Fruit fly (Drosophila melanogaster) whole organism, embryonic: Measurements from ENCODE around the gene CG8281.
A peak's percentile ranks its signal among the peaks of the same experiment; 100 is the strongest.

Experiments
- ATbp ChIP-seq: fragments of 200-800 bp; sonication (Bioruptor generic); optimal IDR thresholded peaks from 2 replicates; lab custom pipeline; 2017; ENCODE audit warnings: missing biosample characterization, mild to moderate bottlenecking, missing genetic modification characterization, missing genetic modification reagents
- Awh ChIP-seq: fragments of 200-800 bp; sonication (Bioruptor generic); IDR thresholded peaks from 2 replicates; pipeline ENCODE4, ENCODE4 v1.3.6; 2022; ENCODE audit warnings: missing biosample characterization, missing genetic modification characterization
- CG10959 ChIP-seq: fragments of 200-800 bp; sonication (Bioruptor generic); IDR thresholded peaks from 2 replicates; pipeline ENCODE4 v1.3.6; 2022; ENCODE audit warnings: missing biosample characterization, missing genetic modification characterization
- CG11085 ChIP-seq: fragments of 200-800 bp; sonication (Bioruptor generic); IDR thresholded peaks from 2 replicates; pipeline ENCODE4 v1.3.6; 2022; ENCODE audit warnings: missing biosample characterization, missing genetic modification characterization
- CG13624 ChIP-seq: fragments of 200-800 bp; sonication (Bioruptor generic); optimal IDR thresholded peaks from 2 replicates; lab custom pipeline; 2016; ENCODE audit warnings: missing biosample characterization, missing genetic modification characterization
- CG14667 ChIP-seq: fragments of 200-800 bp; sonication (Bioruptor generic); IDR thresholded peaks from 2 replicates; pipeline ENCODE4 v1.3.6; 2022; ENCODE audit warnings: missing biosample characterization, missing genetic modification characterization
- CG1602 ChIP-seq: fragments of 200-800 bp; sonication (Bioruptor generic); optimal IDR thresholded peaks from 3 replicates; lab custom pipeline; 2016; ENCODE audit warnings: missing biosample characterization, missing genetic modification characterization
- CG17186 ChIP-seq: fragments of 200-800 bp; sonication (Bioruptor generic); optimal IDR thresholded peaks from 3 replicates; lab custom pipeline; 2017; ENCODE audit warnings: missing biosample characterization, missing genetic modification reagents, missing genetic modification characterization
- CG17802 ChIP-seq: fragments of 200-800 bp; sonication (Bioruptor generic); optimal IDR thresholded peaks from 2 replicates; lab custom pipeline; 2018; ENCODE audit warnings: missing biosample characterization, mild to moderate bottlenecking, missing genetic modification characterization, moderate library complexity
- CG18764 ChIP-seq: fragments of 200-800 bp; sonication (Bioruptor generic); optimal IDR thresholded peaks from 3 replicates; lab custom pipeline; 2016; ENCODE audit warnings: missing biosample characterization, missing genetic modification characterization
- CG2202 ChIP-seq: fragments of 200-800 bp; sonication (Bioruptor generic); optimal IDR thresholded peaks from 2 replicates; lab custom pipeline; 2018; ENCODE audit warnings: missing biosample characterization, mild to moderate bottlenecking, missing genetic modification characterization
- CG30403 ChIP-seq: fragments of 200-800 bp; sonication (Bioruptor generic); optimal IDR thresholded peaks from 3 replicates; lab custom pipeline; 2016; ENCODE audit warnings: missing biosample characterization, missing genetic modification characterization
- CG31365 ChIP-seq: fragments of 200-800 bp; sonication (Bioruptor generic); optimal IDR thresholded peaks from 2 replicates; lab custom pipeline; 2018; ENCODE audit warnings: missing biosample characterization, mild to moderate bottlenecking, missing genetic modification characterization
- CG32532 ChIP-seq: fragments of 200-800 bp; sonication (Bioruptor generic); IDR thresholded peaks from 2 replicates; pipeline ENCODE4 v1.3.6; 2022; ENCODE audit warnings: missing biosample characterization, missing genetic modification characterization
- CG4820 ChIP-seq: fragments of 200-800 bp; sonication (Bioruptor generic); optimal IDR thresholded peaks from 3 replicates; lab custom pipeline; 2016; ENCODE audit warnings: missing biosample characterization, missing genetic modification characterization
- CG7271 ChIP-seq: fragments of 200-800 bp; sonication (Bioruptor generic); optimal IDR thresholded peaks from 2 replicates; lab custom pipeline; 2018; ENCODE audit warnings: missing biosample characterization, mild to moderate bottlenecking, missing genetic modification characterization, moderate library complexity
- CG7987 ChIP-seq: fragments of 200-800 bp; sonication (Bioruptor generic); optimal IDR thresholded peaks from 2 replicates; lab custom pipeline; 2018; ENCODE audit warnings: missing biosample characterization, mild to moderate bottlenecking, missing genetic modification characterization, moderate library complexity
- CG9609 ChIP-seq: fragments of 200-800 bp; sonication (Bioruptor generic); optimal IDR thresholded peaks from 3 replicates; lab custom pipeline; 2016; ENCODE audit warnings: missing biosample characterization, missing genetic modification characterization
- D ChIP-seq, 2 experiments: fragments of 200-800 bp in 1 of 2; fragments of >200 bp in 1 of 2; sonication (Bioruptor generic) in 1 of 2; optimal IDR thresholded peaks; 2 replicates in 1 of 2; 3 replicates in 1 of 2; lab custom pipeline; 2017; ENCODE audit warnings: mild to moderate bottlenecking in 1 of 2, missing biosample characterization in 1 of 2, missing genetic modification characterization in 1 of 2, missing genetic modification reagents in 1 of 2
- Dip3 ChIP-seq: fragments of 200-800 bp; sonication (Bioruptor generic); optimal IDR thresholded peaks from 3 replicates; lab custom pipeline; 2016; ENCODE audit warnings: missing biosample characterization, missing genetic modification characterization
- HLH4C ChIP-seq: fragments of 200-800 bp; sonication (Bioruptor generic); IDR thresholded peaks from 3 replicates; pipeline ENCODE4 v1.3.6; 2022; ENCODE audit warnings: missing biosample characterization, missing genetic modification characterization; ENCODE audit not compliant: partially characterized antibody
- Hmr ChIP-seq: fragments of 200-800 bp; sonication (Bioruptor generic); optimal IDR thresholded peaks from 3 replicates; lab custom pipeline; 2017; ENCODE audit warnings: mild to moderate bottlenecking, missing biosample characterization, missing genetic modification reagents, missing genetic modification characterization
- Hr51 ChIP-seq, 2 experiments: fragments of 200-800 bp; sonication (Bioruptor generic); optimal IDR thresholded peaks; 2 replicates in 1 of 2; 3 replicates in 1 of 2; lab custom pipeline; 2016 to 2018; ENCODE audit warnings: missing biosample characterization in 2 of 2, missing genetic modification characterization in 2 of 2, mild to moderate bottlenecking in 1 of 2, moderate library complexity in 1 of 2
- Lim3 ChIP-seq: fragments of 200-800 bp; sonication (Bioruptor generic); IDR thresholded peaks from 2 replicates; pipeline ENCODE4 v1.3.6; 2022; ENCODE audit warnings: missing biosample characterization, missing genetic modification characterization
- MTF-1 ChIP-seq: fragments of 200-800 bp; sonication (Bioruptor generic); optimal IDR thresholded peaks from 2 replicates; lab custom pipeline; 2018; ENCODE audit warnings: missing biosample characterization, mild to moderate bottlenecking, missing genetic modification characterization, borderline replicate concordance
- NFAT ChIP-seq: fragments of 200-800 bp; sonication (Bioruptor generic); IDR thresholded peaks from 2 replicates; pipeline ENCODE4 v1.3.6; 2022; ENCODE audit warnings: missing biosample characterization, missing genetic modification characterization
- Sox102F ChIP-seq: fragments of 200-800 bp; sonication (Bioruptor generic); optimal IDR thresholded peaks from 2 replicates; lab custom pipeline; 2018; ENCODE audit warnings: missing biosample characterization, mild to moderate bottlenecking, missing genetic modification characterization, moderate library complexity
- Tbp ChIP-seq: fragments of >200 bp; optimal IDR thresholded peaks from 2 replicates; lab custom pipeline; 2018; ENCODE audit warnings: missing biosample characterization, missing genetic modification characterization
- Vsx1 ChIP-seq: fragments of 200-800 bp; sonication (Bioruptor generic); optimal IDR thresholded peaks from 2 replicates; lab custom pipeline; 2017; ENCODE audit warnings: missing biosample characterization, mild to moderate bottlenecking, missing genetic modification characterization, missing genetic modification reagents
- bbx ChIP-seq: fragments of 200-800 bp; sonication (Bioruptor generic); IDR thresholded peaks from 2 replicates; pipeline ENCODE4 v1.3.6; 2022; ENCODE audit warnings: missing biosample characterization, missing genetic modification characterization; ENCODE audit not compliant: partially characterized antibody
- br ChIP-seq: fragments of >200 bp; optimal IDR thresholded peaks from 2 replicates; lab custom pipeline; 2017
- chinmo ChIP-seq: fragments of 200-800 bp; sonication (Bioruptor generic); IDR thresholded peaks from 4 replicates; pipeline ENCODE4 v1.3.6; 2022; ENCODE audit warnings: missing biosample characterization, missing genetic modification characterization; ENCODE audit not compliant: partially characterized antibody
- crol ChIP-seq: fragments of 200-800 bp; sonication (Bioruptor generic); IDR thresholded peaks from 2 replicates; pipeline ENCODE4 v1.3.6; 2022; ENCODE audit warnings: missing biosample characterization, missing genetic modification characterization
- dmrt99B ChIP-seq: fragments of 200-800 bp; sonication (Bioruptor generic); optimal IDR thresholded peaks from 2 replicates; lab custom pipeline; 2018; ENCODE audit warnings: missing biosample characterization, mild to moderate bottlenecking, missing genetic modification characterization, moderate library complexity
- emc ChIP-seq: fragments of 200-800 bp; sonication (Bioruptor generic); optimal IDR thresholded peaks from 2 replicates; lab custom pipeline; 2016; ENCODE audit warnings: missing biosample characterization, missing genetic modification characterization
- eve ChIP-seq, 2 experiments: fragments of >200 bp; optimal IDR thresholded peaks; 2 replicates each; lab custom pipeline; 2017; ENCODE audit warnings: missing biosample characterization in 2 of 2, missing genetic modification characterization in 2 of 2
- ewg ChIP-seq: fragments of 200-800 bp; sonication (Bioruptor generic); optimal IDR thresholded peaks from 3 replicates; lab custom pipeline; 2017; ENCODE audit warnings: mild to moderate bottlenecking, missing biosample characterization, missing genetic modification reagents, missing genetic modification characterization
- fd3F ChIP-seq: fragments of 200-800 bp; sonication (Bioruptor generic); optimal IDR thresholded peaks from 2 replicates; lab custom pipeline; 2018; ENCODE audit warnings: missing biosample characterization, mild to moderate bottlenecking, missing genetic modification characterization, moderate library complexity
- ftz-f1 ChIP-seq: fragments of 200-800 bp; sonication (Bioruptor generic); optimal IDR thresholded peaks from 2 replicates; lab custom pipeline; 2016; ENCODE audit warnings: missing biosample characterization, missing genetic modification characterization
- jing ChIP-seq: fragments of 200-800 bp; sonication (Bioruptor generic); optimal IDR thresholded peaks from 2 replicates; lab custom pipeline; 2018; ENCODE audit warnings: missing biosample characterization, mild to moderate bottlenecking, missing genetic modification characterization
- mld ChIP-seq: fragments of 200-800 bp; sonication (Bioruptor generic); IDR thresholded peaks from 3 replicates; pipeline ENCODE4 v1.3.6; 2022; ENCODE audit warnings: missing biosample characterization, missing genetic modification characterization; ENCODE audit not compliant: partially characterized antibody
- p53 ChIP-seq: fragments of 200-800 bp; sonication (Bioruptor generic); optimal IDR thresholded peaks from 2 replicates; lab custom pipeline; 2016; ENCODE audit warnings: missing biosample characterization, missing genetic modification characterization
- peb ChIP-seq: fragments of 200-800 bp; sonication (Bioruptor generic); IDR thresholded peaks from 2 replicates; pipeline ENCODE4 v1.3.6; 2022; ENCODE audit warnings: missing biosample characterization, missing genetic modification characterization
- pnt ChIP-seq: fragments of 200-800 bp; sonication (Bioruptor generic); optimal IDR thresholded peaks from 3 replicates; lab custom pipeline; 2016; ENCODE audit warnings: missing biosample characterization, missing genetic modification characterization
- scrt ChIP-seq: fragments of 200-800 bp; sonication (Bioruptor generic); optimal IDR thresholded peaks from 2 replicates; lab custom pipeline; 2018; ENCODE audit warnings: missing biosample characterization, mild to moderate bottlenecking, missing genetic modification characterization, moderate library complexity
- sd ChIP-seq: fragments of 200-800 bp; sonication (Bioruptor generic); optimal IDR thresholded peaks from 3 replicates; lab custom pipeline; 2018; ENCODE audit warnings: missing biosample characterization, mild to moderate bottlenecking, missing genetic modification characterization, moderate library complexity
- sens-2 ChIP-seq: fragments of 200-800 bp; sonication (Bioruptor generic); IDR thresholded peaks from 2 replicates; pipeline ENCODE4 v1.3.6; 2022; ENCODE audit warnings: missing biosample characterization, missing genetic modification characterization
- stc ChIP-seq: fragments of 200-800 bp; sonication (Bioruptor generic); IDR thresholded peaks from 2 replicates; pipeline ENCODE4 v1.3.6; 2022; ENCODE audit warnings: missing biosample characterization, missing genetic modification characterization

The CG8281 gene

DNA sequence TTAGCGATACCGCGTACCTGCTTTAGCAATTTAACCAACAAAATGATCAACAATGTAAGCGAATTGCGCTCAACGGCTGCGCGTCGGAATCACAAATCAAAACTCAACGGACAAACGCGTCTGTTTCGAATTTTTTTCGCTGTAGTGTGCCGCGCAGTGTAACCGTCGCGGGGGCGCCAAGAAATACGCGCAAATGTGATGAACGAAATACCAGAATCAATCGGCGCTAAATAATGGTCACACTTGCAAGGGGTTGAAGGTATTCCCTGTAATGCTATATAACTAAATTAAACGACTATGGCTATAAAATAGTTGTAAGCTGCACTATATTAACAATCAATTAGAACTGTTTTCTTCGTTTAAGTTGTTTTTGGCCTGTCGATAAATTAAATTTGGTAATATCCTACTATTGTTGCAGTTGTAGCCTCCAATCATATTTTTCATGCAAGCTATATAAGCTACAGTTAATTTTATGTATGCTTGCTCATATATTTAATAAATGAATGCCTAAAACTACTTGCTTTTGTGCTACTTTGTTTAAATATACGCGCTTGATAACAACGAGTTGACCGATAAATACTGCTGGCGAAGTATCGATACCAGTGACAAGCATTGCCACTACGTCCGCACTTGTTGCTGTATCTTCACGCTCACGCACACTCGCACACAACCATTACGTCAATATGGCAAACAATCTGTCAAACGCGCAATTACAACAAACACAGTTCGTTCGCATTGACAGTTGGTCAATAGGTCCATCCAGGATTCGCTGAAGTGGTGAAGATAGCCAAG lies at the start of gene CG8281, which contains the start of gene pbl (continued):
- TF ChIP-seq CG1602 (GFP tag; lab: Kevin White, UChicago) (peak; percentile 2), CG4820 (GFP tag; lab: Kevin White, UChicago) (peak; percentile 15), mld (GFP tag; lab: Robert Waterston, UW) (peak; percentile 54; the same call in 1 of the 3 replicates), Awh (0 out of 2 replicates have a peak, but pooled peaks have one; percentile 10), CG17802 (tag; lab: Kevin White, UChicago) (no peak), Tbp (GFP tag; lab: Kevin White, UChicago) (no peak), sd (no peak), CG18764 (GFP tag; lab: Kevin White, UChicago) (no peak), pnt (GFP tag; lab: Kevin White, UChicago) (peak; percentile 21), br (lab: Kevin White, UChicago) (no peak), scrt (peak; percentile 99), Hmr (peak; percentile 76), Sox102F (peak; percentile 49), Dip3 (GFP tag; lab: Kevin White, UChicago) (peak; percentile 9), CG32532 (GFP tag; lab: Robert Waterston, UW) (peak; percentile 69), D (optimal IDR thresholded peaks at IDR 0.05; lab: Kevin White, UChicago) (no peak), D (GFP tag; optimal IDR thresholded peaks at IDR 0.05; lab: Kevin White, UChicago) (no peak), Hr51 (GFP tag; optimal IDR thresholded peaks at IDR 0.05; lab: Kevin White, UChicago) (peak in 1 of 2 experiments; percentile 65), ATbp (no peak), CG14667 (no peak), p53 (peak; percentile 10), CG7271 (tag; lab: Kevin White, UChicago) (no peak), CG31365 (no peak), Vsx1 (GFP tag; lab: Kevin White, UChicago) (no peak), CG17186 (GFP tag; lab: Kevin White, UChicago) (peak; percentile 63), bbx (GFP tag; lab: Robert Waterston, UW) (peak; percentile 78), peb (GFP tag; lab: Robert Waterston, UW) (no peak), CG9609 (GFP tag; lab: Kevin White, UChicago) (peak; percentile 56), dmrt99B (tag; lab: Kevin White, UChicago) (no peak), CG10959 (GFP tag; lab: Robert Waterston, UW) (peak; percentile 38; the same call in 1 of the 2 replicates), crol (GFP tag; lab: Robert Waterston, UW) (no peak), CG2202 (tag; lab: Kevin White, UChicago) (no peak), HLH4C (peak; percentile 66), CG7987 (no peak), CG13624 (GFP tag; lab: Kevin White, UChicago) (peak; percentile 38), jing (GFP tag; lab: Kevin White, UChicago) (no peak), NFAT (GFP tag; lab: Robert Waterston, UW) (peak; percentile 45; the same call in 1 of the 2 replicates), emc (peak; percentile 35), MTF-1 (GFP tag; lab: Kevin White, UChicago) (no peak), Lim3 (no peak), sens-2 (GFP tag; lab: Robert Waterston, UW) (0 out of 2 replicates have a peak, but pooled peaks have one; percentile 35), ftz-f1 (GFP tag; lab: Kevin White, UChicago) (no peak), CG11085 (no peak), fd3F (GFP tag; lab: Kevin White, UChicago) (peak; percentile 47), CG30403 (GFP tag; lab: Kevin White, UChicago) (peak; percentile 49), stc (GFP tag; lab: Robert Waterston, UW) (peak; percentile 50; the same call in 1 of the 2 replicates), eve (GFP tag; optimal IDR thresholded peaks at IDR 0.05; lab: Kevin White, UChicago) (no peak), ewg (GFP tag; lab: Kevin White, UChicago) (peak; percentile 88), chinmo (0 out of 4 replicates have a peak, but pooled peaks have one; percentile 59)
